Worm (Caenorhabditis elegans): ENCODE results near the gene bud-13.

The bud-13 gene

ce11 chrIII:8983811-8984210 lies 16.3 kb upstream of the bud-13 start (continued):
- no peak for TF ChIP-seq lin-39 (tag; optimal IDR thresholded peaks at IDR 0.05)
- peak; percentile 24 for TF ChIP-seq ama-1 (optimal IDR thresholded peaks at IDR 0.05)
- TF ChIP-seq hlh-11 (tag; optimal IDR thresholded peaks at IDR 0.05), result peak; percentile 74
- no peak for TF ChIP-seq pha-4 (GFP tag; IDR thresholded peaks at IDR 0.05)
- TF ChIP-seq pha-4 (tag; optimal IDR thresholded peaks at IDR 0.05), result no peak
- TF ChIP-seq nhr-77 (tag; optimal IDR thresholded peaks at IDR 0.05), result peak; percentile 33
- TF ChIP-seq lin-1 (GFP tag; IDR thresholded peaks at IDR 0.05), result no peak
- no peak for TF ChIP-seq nhr-237 (tag; optimal IDR thresholded peaks at IDR 0.05)
- peak; percentile 92 for TF ChIP-seq hlh-30 (tag; optimal IDR thresholded peaks at IDR 0.05; ENCODE audit: insufficient read depth)
- 0 out of 2 replicates have a peak, but pooled peaks have one; percentile 52 for TF ChIP-seq Y75B8A.6 (GFP tag; IDR thresholded peaks at IDR 0.05)
- no peak for TF ChIP-seq nhr-42 (GFP tag; IDR thresholded peaks at IDR 0.05)
- TF ChIP-seq dve-1 (tag; optimal IDR thresholded peaks at IDR 0.05; ENCODE audit: insufficient read depth), result peak; percentile 62
- TF ChIP-seq arid-1 (GFP tag; conservative IDR thresholded peaks at IDR 0.05), result no peak
- no peak for TF ChIP-seq F10B5.3 (tag; optimal IDR thresholded peaks at IDR 0.05)
- TF ChIP-seq Y105C5A.15 (GFP tag; IDR thresholded peaks at IDR 0.05), result no peak

- peak; percentile 6 for TF ChIP-seq mxl-3 (GFP tag; optimal IDR thresholded peaks at IDR 0.05)
- TF ChIP-seq unc-62 (GFP tag; optimal IDR thresholded peaks at IDR 0.05 in 1 of 2), result peak in 1 of 2 experiments; percentile 96
- no peak for TF ChIP-seq unc-62 (tag; optimal IDR thresholded peaks at IDR 0.05)
- peak; percentile 41 for TF ChIP-seq nhr-25 (tag; optimal IDR thresholded peaks at IDR 0.05; ENCODE audit: borderline replicate concordance, insufficient read depth)
- TF ChIP-seq nhr-28 (tag; optimal IDR thresholded peaks at IDR 0.05), result peak; percentile 19
- no peak for TF ChIP-seq dve-1 (tag; optimal IDR thresholded peaks at IDR 0.05; ENCODE audit: insufficient read depth)
- 0 out of 2 replicates have a peak, but pooled peaks have one; percentile 11 for TF ChIP-seq ctbp-1 (GFP tag; IDR thresholded peaks at IDR 0.05)
These were observed 15.6 kb upstream of the bud-13 start for ce11 chrIII:8983135-8983534.

- TF ChIP-seq hlh-30 (tag; optimal IDR thresholded peaks at IDR 0.05; ENCODE audit: insufficient read depth) (peak; percentile 32), mep-1 (tag; optimal IDR thresholded peaks at IDR 0.05) (peak; percentile 62), mes-2 (tag; optimal IDR thresholded peaks at IDR 0.05; ENCODE audit: poor library complexity, severe bottlenecking) (peak; percentile 41), zag-1 (tag; optimal IDR thresholded peaks at IDR 0.05) (no peak), hmg-1.1 (GFP tag; IDR thresholded peaks at IDR 0.05) (peak; percentile 40; the same call in 1 of the 2 replicates), madf-5 (GFP tag; IDR thresholded peaks at IDR 0.05) (no peak), fkh-10 (GFP tag; optimal IDR thresholded peaks at IDR 0.05) (peak; percentile 70), jun-1 (tag; optimal IDR thresholded peaks at IDR 0.05) (no peak), attf-4 (tag; optimal IDR thresholded peaks at IDR 0.05) (no peak), Y75B8A.6 (GFP tag; IDR thresholded peaks at IDR 0.05) (no peak), nhr-6 (tag; optimal IDR thresholded peaks at IDR 0.05) (no peak), hlh-11 (tag; optimal IDR thresholded peaks at IDR 0.05) (peak; percentile 54), mdl-1 (tag; optimal IDR thresholded peaks at IDR 0.05) (peak in 1 of 2 experiments; percentile 20), ctbp-1 (GFP tag; IDR thresholded peaks at IDR 0.05) (peak; percentile 76), rbr-2 (tag; optimal IDR thresholded peaks at IDR 0.05) (peak; percentile 52), snpc-1.2 (GFP tag; IDR thresholded peaks at IDR 0.05) (no peak), egl-43 (GFP tag; IDR thresholded peaks at IDR 0.05) (no peak), nhr-11 (tag; optimal IDR thresholded peaks at IDR 0.05) (peak; percentile 41), hif-1 (tag; optimal IDR thresholded peaks at IDR 0.05) (peak in 1 of 2 experiments; percentile 9), egl-27 (tag; optimal IDR thresholded peaks at IDR 0.05) (no peak), set-16 (GFP tag; IDR thresholded peaks at IDR 0.05) (peak; percentile 39), lsy-2 (tag; optimal IDR thresholded peaks at IDR 0.05) (peak in 1 of 2 experiments; percentile 76), ces-1 (GFP tag; optimal IDR thresholded peaks at IDR 0.05) (peak; percentile 51), nhr-25 (tag; optimal IDR thresholded peaks at IDR 0.05; ENCODE audit: borderline replicate concordance, insufficient read depth) (peak; percentile 30), nhr-28 (tag; optimal IDR thresholded peaks at IDR 0.05) (peak; percentile 14), aha-1 (tag) (peak; percentile 78)
These were observed 14.4 kb upstream of the bud-13 start, which contains the start of gene pde-2 for ce11 chrIII:8981847-8982479. pde-2 (minus strand) TSS chrIII:8981897.

Data from whole organism, L4 larva.